Fruit fly (Drosophila melanogaster) whole organism, embryonic: ENCODE measurements around the gene Plzf.

ENCODE experiments used
- Atf-2 ChIP-seq: fragments of 200-800 bp; sonication (Bioruptor generic); optimal IDR thresholded peaks from 2 replicates; lab custom pipeline; 2016; ENCODE audit warnings: missing biosample characterization, missing genetic modification characterization
- BEAF-32 ChIP-seq: fragments of 200-800 bp; sonication (Bioruptor generic); optimal IDR thresholded peaks from 3 replicates; lab custom pipeline; 2017; ENCODE audit warnings: missing biosample characterization, missing genetic modification characterization, mild to moderate bottlenecking, moderate library complexity, missing genetic modification reagents
- Blimp-1 ChIP-seq: fragments of 200-800 bp; sonication (Bioruptor generic); optimal IDR thresholded peaks from 3 replicates; lab custom pipeline; 2018; ENCODE audit warnings: missing biosample characterization, missing genetic modification characterization, mild to moderate bottlenecking, moderate library complexity, missing genetic modification reagents
- Bteb2 ChIP-seq: fragments of 200-800 bp; sonication (Bioruptor generic); optimal IDR thresholded peaks from 2 replicates; lab custom pipeline; 2016; ENCODE audit warnings: missing biosample characterization, missing genetic modification characterization
- CG10274 ChIP-seq: fragments of 200-800 bp; sonication (Bioruptor generic); optimal IDR thresholded peaks from 3 replicates; lab custom pipeline; 2017; ENCODE audit warnings: missing biosample characterization, mild to moderate bottlenecking, missing genetic modification characterization
- CG10321 ChIP-seq: fragments of 200-800 bp; sonication (Bioruptor generic); IDR thresholded peaks from 2 replicates; pipeline ENCODE4 v1.3.6; 2022; ENCODE audit warnings: missing biosample characterization, missing genetic modification characterization
- CG10979 ChIP-seq: fragments of 200-800 bp; sonication (Bioruptor generic); optimal IDR thresholded peaks from 2 replicates; lab custom pipeline; 2018; ENCODE audit warnings: missing biosample characterization, mild to moderate bottlenecking, missing genetic modification characterization, moderate library complexity
- CG12155 ChIP-seq: fragments of 200-800 bp; sonication (Bioruptor generic); optimal IDR thresholded peaks from 3 replicates; lab custom pipeline; 2016; ENCODE audit warnings: missing biosample characterization, missing genetic modification characterization
- CG12391 ChIP-seq: fragments of 200-800 bp; sonication (Bioruptor generic); optimal IDR thresholded peaks from 3 replicates; lab custom pipeline; 2018; ENCODE audit warnings: missing biosample characterization, mild to moderate bottlenecking, missing genetic modification characterization, moderate library complexity
- CG14860 ChIP-seq: fragments of 200-800 bp; sonication (Bioruptor generic); IDR thresholded peaks from 3 replicates; pipeline ENCODE4 v1.3.6; 2022; ENCODE audit warnings: missing biosample characterization, missing genetic modification characterization; ENCODE audit not compliant: partially characterized antibody
- CG15011 ChIP-seq: fragments of 200-800 bp; sonication (Bioruptor generic); optimal IDR thresholded peaks from 3 replicates; lab custom pipeline; 2018; ENCODE audit warnings: missing biosample characterization, mild to moderate bottlenecking, missing genetic modification characterization
- CG15269 ChIP-seq: fragments of 200-800 bp; sonication (Bioruptor generic); optimal IDR thresholded peaks from 2 replicates; lab custom pipeline; 2018; ENCODE audit warnings: missing biosample characterization, mild to moderate bottlenecking, missing genetic modification characterization, moderate library complexity
- CG16815 ChIP-seq: fragments of 200-800 bp; sonication (Bioruptor generic); optimal IDR thresholded peaks from 3 replicates; lab custom pipeline; 2017; ENCODE audit warnings: missing biosample characterization, mild to moderate bottlenecking, missing genetic modification characterization
- CG18619 ChIP-seq: fragments of 200-800 bp; sonication (Bioruptor generic); optimal IDR thresholded peaks from 3 replicates; lab custom pipeline; 2017; ENCODE audit warnings: missing biosample characterization, mild to moderate bottlenecking, missing genetic modification characterization
- CG2889 ChIP-seq: fragments of 200-800 bp; sonication (Bioruptor generic); IDR thresholded peaks from 3 replicates; pipeline ENCODE4 v1.3.6; 2022; ENCODE audit warnings: missing biosample characterization, missing genetic modification characterization
- CG32772 ChIP-seq: fragments of 200-800 bp; sonication (Bioruptor generic); IDR thresholded peaks from 2 replicates; pipeline ENCODE4 v1.3.6; 2022; ENCODE audit warnings: missing biosample characterization, missing genetic modification characterization
- CG3281 ChIP-seq: fragments of 200-800 bp; sonication (Bioruptor generic); optimal IDR thresholded peaks from 3 replicates; lab custom pipeline; 2017; ENCODE audit warnings: missing biosample characterization, mild to moderate bottlenecking, missing genetic modification characterization
- CG33213 ChIP-seq: fragments of 200-800 bp; sonication (Bioruptor generic); optimal IDR thresholded peaks from 3 replicates; lab custom pipeline; 2016; ENCODE audit warnings: missing biosample characterization, missing genetic modification characterization
- CG3838 ChIP-seq: fragments of 200-800 bp; sonication (Bioruptor generic); optimal IDR thresholded peaks from 3 replicates; lab custom pipeline; 2016; ENCODE audit warnings: missing biosample characterization, missing genetic modification characterization
- CG4282 ChIP-seq: fragments of 200-800 bp; sonication (Bioruptor generic); optimal IDR thresholded peaks from 2 replicates; lab custom pipeline; 2016; ENCODE audit warnings: missing biosample characterization, missing genetic modification characterization
- CG6813 ChIP-seq: fragments of 200-800 bp; sonication (Bioruptor generic); optimal IDR thresholded peaks from 2 replicates; lab custom pipeline; 2017; ENCODE audit warnings: missing biosample characterization, missing genetic modification characterization, mild to moderate bottlenecking, moderate library complexity, missing genetic modification reagents
- CG9727 ChIP-seq: fragments of 200-800 bp; sonication (Bioruptor generic); optimal IDR thresholded peaks from 3 replicates; lab custom pipeline; 2017; ENCODE audit warnings: missing biosample characterization, mild to moderate bottlenecking, missing genetic modification characterization
- Elba2 ChIP-seq: fragments of 200-800 bp; sonication (Bioruptor generic); optimal IDR thresholded peaks from 3 replicates; lab custom pipeline; 2016; ENCODE audit warnings: missing biosample characterization, missing genetic modification characterization
- Hr78 ChIP-seq, 2 experiments: fragments of 200-800 bp in 1 of 2; fragments of >200 bp in 1 of 2; sonication (Bioruptor generic) in 1 of 2; optimal IDR thresholded peaks; 2 replicates each; lab custom pipeline; 2017 to 2019; ENCODE audit warnings: missing biosample characterization in 2 of 2, missing genetic modification characterization in 2 of 2, mild to moderate bottlenecking in 1 of 2, moderate library complexity in 1 of 2
- Myb ChIP-seq: fragments of 200-800 bp; sonication (Bioruptor generic); optimal IDR thresholded peaks from 2 replicates; lab custom pipeline; 2016; ENCODE audit warnings: missing biosample characterization, missing genetic modification characterization
- Sox102F ChIP-seq: fragments of 200-800 bp; sonication (Bioruptor generic); optimal IDR thresholded peaks from 2 replicates; lab custom pipeline; 2018; ENCODE audit warnings: missing biosample characterization, mild to moderate bottlenecking, missing genetic modification characterization, moderate library complexity
- Trl ChIP-seq, 3 experiments: fragments of >200 bp in 2 of 3; fragments of 200-800 bp in 1 of 3; sonication (Bioruptor generic) in 1 of 3; optimal IDR thresholded peaks; 2 replicates in 1 of 3; 3 replicates in 2 of 3; lab custom pipeline; 2016 to 2017; ENCODE audit warnings: missing biosample characterization in 1 of 3, missing genetic modification characterization in 1 of 3
- ash1 ChIP-seq: fragments of 200-800 bp; sonication (Bioruptor generic); optimal IDR thresholded peaks from 2 replicates; lab custom pipeline; 2018; ENCODE audit warnings: missing biosample characterization, mild to moderate bottlenecking, missing genetic modification characterization
- az2 ChIP-seq: fragments of 200-800 bp; sonication (Bioruptor generic); optimal IDR thresholded peaks from 3 replicates; lab custom pipeline; 2016; ENCODE audit warnings: missing biosample characterization, missing genetic modification characterization
- cas ChIP-seq: fragments of 200-800 bp; sonication (Bioruptor generic); IDR thresholded peaks from 2 replicates; pipeline ENCODE4 v1.3.6; 2022; ENCODE audit warnings: missing biosample characterization, missing genetic modification characterization
- hth ChIP-seq: fragments of >200 bp; optimal IDR thresholded peaks from 2 replicates; lab custom pipeline; 2017; ENCODE audit warnings: inconsistent platforms
- kah ChIP-seq: fragments of 200-800 bp; sonication (Bioruptor generic); optimal IDR thresholded peaks from 2 replicates; lab custom pipeline; 2018; ENCODE audit warnings: missing biosample characterization, mild to moderate bottlenecking, missing genetic modification characterization
- kay ChIP-seq: fragments of 200-800 bp; sonication (Bioruptor generic); optimal IDR thresholded peaks from 2 replicates; lab custom pipeline; 2016; ENCODE audit warnings: missing biosample characterization, missing genetic modification characterization
- ken ChIP-seq: fragments of 200-800 bp; sonication (Bioruptor generic); IDR thresholded peaks from 3 replicates; pipeline ENCODE4 v1.3.6; 2022; ENCODE audit warnings: missing biosample characterization, missing genetic modification characterization
- knrl ChIP-seq: fragments of 200-800 bp; sonication (Bioruptor generic); IDR thresholded peaks from 3 replicates; pipeline ENCODE4 v1.3.6; 2022; ENCODE audit warnings: missing biosample characterization, missing genetic modification characterization; ENCODE audit not compliant: partially characterized antibody
- mirr ChIP-seq: fragments of 200-800 bp; sonication (Bioruptor generic); optimal IDR thresholded peaks from 3 replicates; lab custom pipeline; 2018; ENCODE audit warnings: missing biosample characterization, mild to moderate bottlenecking, missing genetic modification characterization
- nau ChIP-seq: fragments of 200-800 bp; sonication (Bioruptor generic); optimal IDR thresholded peaks from 3 replicates; lab custom pipeline; 2017; ENCODE audit warnings: missing biosample characterization, mild to moderate bottlenecking, missing genetic modification characterization, missing genetic modification reagents
- nom ChIP-seq: fragments of 200-800 bp; sonication (Bioruptor generic); optimal IDR thresholded peaks from 2 replicates; lab custom pipeline; 2017; ENCODE audit warnings: missing biosample characterization, missing genetic modification characterization, mild to moderate bottlenecking, moderate library complexity, missing genetic modification reagents
- pros ChIP-seq: fragments of 200-800 bp; sonication (Bioruptor generic); optimal IDR thresholded peaks from 3 replicates; lab custom pipeline; 2019; ENCODE audit warnings: missing biosample characterization, mild to moderate bottlenecking, missing genetic modification characterization, moderate library complexity
- rib ChIP-seq: fragments of 200-800 bp; sonication (Bioruptor generic); IDR thresholded peaks from 2 replicates; pipeline ENCODE4 v1.3.6; 2022; ENCODE audit warnings: missing biosample characterization, missing genetic modification characterization
- ro ChIP-seq: fragments of 200-800 bp; sonication (Bioruptor generic); IDR thresholded peaks from 2 replicates; pipeline ENCODE4 v1.3.6; 2022; ENCODE audit warnings: missing biosample characterization, missing genetic modification characterization
- sd ChIP-seq: fragments of 200-800 bp; sonication (Bioruptor generic); optimal IDR thresholded peaks from 3 replicates; lab custom pipeline; 2018; ENCODE audit warnings: missing biosample characterization, mild to moderate bottlenecking, missing genetic modification characterization, moderate library complexity
- slbo ChIP-seq: fragments of 200-800 bp; sonication (Bioruptor generic); IDR thresholded peaks from 2 replicates; pipeline ENCODE4 v1.3.6; 2022; ENCODE audit warnings: missing biosample characterization, missing genetic modification characterization
- so ChIP-seq: fragments of 200-800 bp; sonication (Bioruptor generic); IDR thresholded peaks from 3 replicates; pipeline ENCODE4 v1.3.6; 2022; ENCODE audit warnings: missing biosample characterization, missing genetic modification characterization
- stc ChIP-seq: fragments of 200-800 bp; sonication (Bioruptor generic); IDR thresholded peaks from 2 replicates; pipeline ENCODE4 v1.3.6; 2022; ENCODE audit warnings: missing biosample characterization, missing genetic modification characterization
- zen ChIP-seq: fragments of 200-800 bp; sonication (Bioruptor generic); optimal IDR thresholded peaks from 3 replicates; lab custom pipeline; 2018; ENCODE audit warnings: missing biosample characterization, mild to moderate bottlenecking, missing genetic modification characterization, moderate library complexity

Plzf gene

dm6 chr2L:12066617-12067251, 18.0 kb upstream of the Plzf start, which contains the start of gene firl:
firl (minus strand) TSS chr2L:12066775.
- no peak for TF ChIP-seq kah (GFP tag; lab: Kevin White, UChicago)
- no peak for TF ChIP-seq CG2889
- peak in 1 of 2 experiments; percentile 11 for TF ChIP-seq Trl (optimal IDR thresholded peaks at IDR 0.05; lab: Kevin White, UChicago)
- no peak for TF ChIP-seq Trl (GFP tag; optimal IDR thresholded peaks at IDR 0.05; lab: Kevin White, UChicago)
- no peak for TF ChIP-seq kay (GFP tag; lab: Kevin White, UChicago)
- TF ChIP-seq CG3281 (GFP tag; lab: Kevin White, UChicago), result no peak
- no peak for TF ChIP-seq CG18619 (GFP tag; lab: Kevin White, UChicago)
- TF ChIP-seq Blimp-1 (GFP tag; lab: Kevin White, UChicago), result peak; percentile 53
- peak; percentile 55 for TF ChIP-seq nom (GFP tag; lab: Kevin White, UChicago)

DNA sequence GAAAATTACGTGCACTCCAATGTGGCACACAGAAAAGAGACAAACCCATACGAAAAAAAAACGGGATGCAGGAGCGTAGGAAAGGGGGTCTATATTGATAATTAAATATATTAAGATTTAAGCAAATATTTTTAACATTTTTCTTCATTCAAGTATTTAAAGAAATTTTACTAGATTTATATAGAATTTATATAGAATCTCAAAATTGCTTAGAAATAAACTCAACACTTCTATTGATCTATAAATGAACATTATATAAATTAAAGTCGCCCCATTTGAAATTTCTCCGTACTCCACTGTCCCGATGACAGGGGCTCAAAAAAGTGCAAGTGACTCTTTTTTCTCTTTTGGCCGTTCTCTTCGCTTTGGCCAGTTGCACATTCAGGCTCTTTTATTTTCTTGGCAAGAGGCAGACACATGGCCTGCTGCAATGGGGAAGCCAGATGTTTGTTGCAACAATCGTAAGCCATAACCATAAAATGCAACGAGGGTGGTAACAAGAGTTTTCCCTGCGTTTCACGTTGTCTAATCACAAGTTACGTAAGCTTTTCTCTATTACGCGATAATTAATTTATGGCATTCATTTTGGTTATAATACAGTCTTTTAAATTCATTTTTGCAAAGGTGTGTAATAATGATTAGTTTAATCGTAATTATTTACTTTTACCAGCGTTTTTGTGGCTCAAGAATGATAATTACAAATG, 17.1 kb upstream of the Plzf start:
- TF ChIP-seq CG9727 (GFP tag; lab: Kevin White, UChicago) (peak; percentile 64), CG14860 (no peak), CG3838 (GFP tag; lab: Kevin White, UChicago) (no peak), BEAF-32 (GFP tag; lab: Kevin White, UChicago) (no peak), CG15011 (GFP tag; lab: Kevin White, UChicago) (no peak), CG12155 (GFP tag; lab: Kevin White, UChicago) (no peak), pros (GFP tag; lab: Kevin White, UChicago) (no peak), so (no peak), CG10274 (GFP tag; lab: Kevin White, UChicago) (no peak), CG10321 (no peak), Bteb2 (GFP tag; lab: Kevin White, UChicago) (no peak), CG15269 (no peak), Hr78 (GFP tag; optimal IDR thresholded peaks at IDR 0.05; lab: Kevin White, UChicago) (no peak), CG33213 (GFP tag; lab: Kevin White, UChicago) (no peak), ken (GFP tag; lab: Robert Waterston, UW) (0 out of 3 replicates have a peak, but pooled peaks have one; percentile 8), sd (no peak), hth (lab: Kevin White, UChicago) (no peak), CG4282 (no peak), CG32772 (GFP tag; lab: Robert Waterston, UW) (no peak; the same call in 1 of the 2 replicates), zen (peak; percentile 5), CG12391 (tag; lab: Kevin White, UChicago) (peak; percentile 58), CG10979 (tag; lab: Kevin White, UChicago) (peak; percentile 82), Atf-2 (no peak), mirr (GFP tag; lab: Kevin White, UChicago) (no peak), CG6813 (GFP tag; lab: Kevin White, UChicago) (peak; percentile 35), Sox102F (GFP tag; lab: Kevin White, UChicago) (peak; percentile 57), CG16815 (GFP tag; lab: Kevin White, UChicago) (peak; percentile 33), knrl (GFP tag; lab: Robert Waterston, UW) (no peak), nau (GFP tag; lab: Kevin White, UChicago) (no peak), cas (GFP tag; lab: Robert Waterston, UW) (no peak), slbo (GFP tag; lab: Robert Waterston, UW) (no peak), az2 (GFP tag; lab: Kevin White, UChicago) (peak; percentile 32), stc (GFP tag; lab: Robert Waterston, UW) (no peak), Myb (no peak), ro (GFP tag; lab: Robert Waterston, UW) (no peak; the same call in 1 of the 2 replicates), ash1 (GFP tag; lab: Kevin White, UChicago) (no peak), Elba2 (no peak), rib (GFP tag; lab: Robert Waterston, UW) (no peak)
